Worm (Caenorhabditis elegans): ENCODE measurements around the gene C52E4.7.
A peak's percentile ranks its signal among the peaks of the same experiment; 100 is the strongest.

The C52E4.7 gene

ce11 chrV:12026878-12027477 is 32.9 kb downstream of the C52E4.7 start:
- TF ChIP-seq ceh-30 (tag; optimal IDR thresholded peaks at IDR 0.05) (no peak), sox-2 (GFP tag; IDR thresholded peaks at IDR 0.05) (no peak), eyg-1 (tag; optimal IDR thresholded peaks at IDR 0.05) (no peak), madf-2 (tag; optimal IDR thresholded peaks at IDR 0.05) (no peak), T23F11.4 (GFP tag; optimal IDR thresholded peaks at IDR 0.05) (no peak), hlh-8 (tag; optimal IDR thresholded peaks at IDR 0.05) (peak; percentile 50), ceh-19 (GFP tag; optimal IDR thresholded peaks at IDR 0.05) (peak; percentile 38), hlh-15 (tag; optimal IDR thresholded peaks at IDR 0.05) (no peak), nfya-1 (tag; optimal IDR thresholded peaks at IDR 0.05) (peak; percentile 48), lim-6 (tag; optimal IDR thresholded peaks at IDR 0.05) (no peak), ceh-45 (GFP tag; IDR thresholded peaks at IDR 0.05) (no peak), ceh-14 (tag; optimal IDR thresholded peaks at IDR 0.05) (peak; percentile 62), dve-1 (tag; optimal IDR thresholded peaks at IDR 0.05) (no peak), tbx-2 (tag; optimal IDR thresholded peaks at IDR 0.05) (peak; percentile 53), K02D7.2 (tag; optimal IDR thresholded peaks at IDR 0.05) (no peak), unc-42 (tag; optimal IDR thresholded peaks at IDR 0.05) (peak; percentile 74), C38D4.7 (GFP tag; optimal IDR thresholded peaks at IDR 0.05) (no peak), tbx-7 (tag; optimal IDR thresholded peaks at IDR 0.05) (no peak), pag-3 (tag; optimal IDR thresholded peaks at IDR 0.05; ENCODE audit: borderline replicate concordance) (no peak), C08G9.2 (tag; optimal IDR thresholded peaks at IDR 0.05) (no peak), pax-1 (tag; optimal IDR thresholded peaks at IDR 0.05) (no peak), pha-4 (tag; optimal IDR thresholded peaks at IDR 0.05) (no peak), pat-9 (tag; optimal IDR thresholded peaks at IDR 0.05) (no peak), pha-2 (tag; optimal IDR thresholded peaks at IDR 0.05) (no peak), nhr-11 (tag; optimal IDR thresholded peaks at IDR 0.05) (no peak), unc-86 (tag; optimal IDR thresholded peaks at IDR 0.05) (no peak), fax-1 (tag; optimal IDR thresholded peaks at IDR 0.05) (no peak), lin-11 (tag; optimal IDR thresholded peaks at IDR 0.05) (no peak), ttx-3 (tag; optimal IDR thresholded peaks at IDR 0.05) (no peak), ceh-24 (tag; optimal IDR thresholded peaks at IDR 0.05) (no peak), ceh-34 (tag; optimal IDR thresholded peaks at IDR 0.05) (no peak), rnt-1 (tag; optimal IDR thresholded peaks at IDR 0.05) (peak; percentile 16), ztf-16 (tag; optimal IDR thresholded peaks at IDR 0.05) (no peak), dmd-4 (tag; optimal IDR thresholded peaks at IDR 0.05; ENCODE audit: borderline replicate concordance) (no peak), odd-2 (tag; optimal IDR thresholded peaks at IDR 0.05) (no peak), npax-4 (tag; optimal IDR thresholded peaks at IDR 0.05) (no peak), zip-5 (tag; optimal IDR thresholded peaks at IDR 0.05) (no peak), gmeb-2 (tag; optimal IDR thresholded peaks at IDR 0.05) (no peak), ceh-18 (tag; optimal IDR thresholded peaks at IDR 0.05) (peak; percentile 89), F13H6.1 (tag; optimal IDR thresholded peaks at IDR 0.05) (peak; percentile 6), che-1 (tag; optimal IDR thresholded peaks at IDR 0.05) (no peak), ceh-48 (tag; optimal IDR thresholded peaks at IDR 0.05) (no peak), elt-4 (tag; optimal IDR thresholded peaks at IDR 0.05) (no peak), fkh-10 (GFP tag; optimal IDR thresholded peaks at IDR 0.05) (peak; percentile 24), ceh-2 (tag; optimal IDR thresholded peaks at IDR 0.05) (no peak), unc-3 (GFP tag; conservative IDR thresholded peaks at IDR 0.05) (no peak), unc-3 (tag; optimal IDR thresholded peaks at IDR 0.05) (peak; percentile 32), elt-2 (tag; optimal IDR thresholded peaks at IDR 0.05) (no peak), ref-2 (tag; optimal IDR thresholded peaks at IDR 0.05) (peak; percentile 43), sdc-2 (tag; optimal IDR thresholded peaks at IDR 0.05) (no peak), ahr-1 (tag; optimal IDR thresholded peaks at IDR 0.05) (no peak), ceh-9 (tag; optimal IDR thresholded peaks at IDR 0.05) (no peak), syd-9 (tag; optimal IDR thresholded peaks at IDR 0.05) (peak; percentile 17), ceh-6 (GFP tag; optimal IDR thresholded peaks at IDR 0.05) (no peak)
